Worm (Caenorhabditis elegans): ENCODE data around the gene dpy-28.
A peak's percentile ranks its signal among the peaks of the same experiment; 100 is the strongest.

Gene dpy-28

ce11 chrIII:10734511-10735233 is 28.3 kb upstream of the dpy-28 start:
- TF ChIP-seq ceh-39 (tag; optimal IDR thresholded peaks at IDR 0.05) = no peak
- no peak for TF ChIP-seq mep-1 (tag; optimal IDR thresholded peaks at IDR 0.05)
- no peak for TF ChIP-seq nhr-12 (tag; optimal IDR thresholded peaks at IDR 0.05)
- TF ChIP-seq lin-32 (GFP tag; optimal IDR thresholded peaks at IDR 0.05) = no peak
- TF ChIP-seq bed-3 (GFP tag; optimal IDR thresholded peaks at IDR 0.05) = no peak
- TF ChIP-seq zip-8 (tag; optimal IDR thresholded peaks at IDR 0.05) = no peak
- TF ChIP-seq mab-5 (tag; optimal IDR thresholded peaks at IDR 0.05) = no peak

DNA sequence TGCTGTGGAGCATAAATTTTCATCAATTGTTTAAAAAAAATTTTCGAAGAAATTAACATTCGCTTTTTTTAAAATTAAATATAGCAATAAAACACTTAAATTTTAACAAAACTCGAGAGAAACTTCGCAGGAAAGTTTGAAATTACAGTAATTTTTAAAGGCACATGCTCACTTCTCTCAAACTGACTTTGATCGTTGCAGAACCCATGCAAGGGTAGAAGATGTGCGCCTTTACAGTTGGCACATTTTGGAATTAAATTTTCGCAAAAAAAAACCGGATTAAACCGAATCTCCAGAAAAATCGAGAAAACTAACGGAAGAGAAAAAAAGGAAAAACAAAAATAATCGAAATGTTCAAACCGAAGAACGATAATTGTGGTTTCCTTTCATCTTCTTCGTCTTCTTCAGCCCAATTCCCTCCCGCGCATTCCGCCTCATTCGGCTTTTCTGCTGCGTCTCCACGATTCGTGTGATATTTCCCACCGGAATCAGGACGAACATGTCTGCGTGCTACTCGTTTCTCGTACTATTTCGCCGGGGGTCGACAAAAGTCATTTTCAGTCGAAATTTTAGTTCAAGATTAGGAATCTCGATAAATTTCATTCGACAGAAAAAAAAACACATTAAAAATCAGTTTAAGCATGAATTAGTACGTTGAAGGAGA is 26.5 kb upstream of the dpy-28 start:
- TF ChIP-seq ceh-43 (GFP tag; optimal IDR thresholded peaks at IDR 0.05) = no peak
- TF ChIP-seq nhr-237 (tag; optimal IDR thresholded peaks at IDR 0.05) = no peak

ce11 chrIII:10738081-10738480 is 24.9 kb upstream of the dpy-28 start:
- TF ChIP-seq nhr-28 (tag; optimal IDR thresholded peaks at IDR 0.05) = no peak
- no peak for TF ChIP-seq zip-8 (tag; optimal IDR thresholded peaks at IDR 0.05)
- no peak for TF ChIP-seq ceh-39 (tag; optimal IDR thresholded peaks at IDR 0.05)
- TF ChIP-seq tbx-8 (GFP tag; optimal IDR thresholded peaks at IDR 0.05) = no peak
- no peak for TF ChIP-seq elt-3 (tag; optimal IDR thresholded peaks at IDR 0.05)
- TF ChIP-seq nhr-12 (tag; optimal IDR thresholded peaks at IDR 0.05) = no peak
- no peak for TF ChIP-seq ham-2 (GFP tag; optimal IDR thresholded peaks at IDR 0.05)
- no peak for TF ChIP-seq sem-2 (GFP tag; optimal IDR thresholded peaks at IDR 0.05)
- TF ChIP-seq blmp-1 (tag; optimal IDR thresholded peaks at IDR 0.05) = no peak
- TF ChIP-seq cnd-1 (tag; optimal IDR thresholded peaks at IDR 0.05) = no peak
- no peak for TF ChIP-seq lsy-2 (tag; optimal IDR thresholded peaks at IDR 0.05)
- TF ChIP-seq ceh-43 (GFP tag; optimal IDR thresholded peaks at IDR 0.05) = no peak
- no peak for TF ChIP-seq ztf-11 (tag; optimal IDR thresholded peaks at IDR 0.05)
- no peak for TF ChIP-seq sptf-1 (tag; optimal IDR thresholded peaks at IDR 0.05)

DNA sequence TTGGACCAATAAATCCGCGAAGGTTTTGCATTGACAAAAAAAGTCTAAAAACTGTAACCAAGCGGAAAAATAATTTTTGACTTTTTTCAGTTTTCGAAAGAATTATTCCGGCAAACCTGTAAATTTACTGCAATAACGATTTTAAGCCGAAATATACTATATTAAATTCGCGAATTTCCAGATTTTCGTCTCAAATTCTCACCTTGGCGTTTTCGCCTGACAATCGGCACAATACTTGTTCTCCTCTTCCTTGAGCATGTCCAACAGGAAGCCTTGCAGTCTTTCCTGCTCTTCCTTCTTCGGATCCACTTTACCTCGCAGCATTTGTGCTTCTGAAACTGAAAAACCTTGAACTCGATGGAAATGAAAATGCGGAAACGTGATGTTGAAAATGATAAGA is 23.5 kb upstream of the dpy-28 start, which contains the start of gene smap-1:
Gene smap-1 (minus strand): TSS at position 338 of the 400 bp plus-strand sequence.
- TF ChIP-seq nhr-237 (tag; optimal IDR thresholded peaks at IDR 0.05) (no peak), blmp-1 (tag; optimal IDR thresholded peaks at IDR 0.05) (no peak), unc-39 (tag; optimal IDR thresholded peaks at IDR 0.05) (no peak), nhr-12 (tag; optimal IDR thresholded peaks at IDR 0.05) (no peak), mep-1 (tag; optimal IDR thresholded peaks at IDR 0.05) (no peak), mab-5 (tag; optimal IDR thresholded peaks at IDR 0.05) (no peak), sptf-1 (tag; optimal IDR thresholded peaks at IDR 0.05) (no peak), elt-1 (tag; optimal IDR thresholded peaks at IDR 0.05; ENCODE audit: borderline replicate concordance, insufficient read depth) (no peak), elt-3 (tag; optimal IDR thresholded peaks at IDR 0.05) (no peak)

DNA sequence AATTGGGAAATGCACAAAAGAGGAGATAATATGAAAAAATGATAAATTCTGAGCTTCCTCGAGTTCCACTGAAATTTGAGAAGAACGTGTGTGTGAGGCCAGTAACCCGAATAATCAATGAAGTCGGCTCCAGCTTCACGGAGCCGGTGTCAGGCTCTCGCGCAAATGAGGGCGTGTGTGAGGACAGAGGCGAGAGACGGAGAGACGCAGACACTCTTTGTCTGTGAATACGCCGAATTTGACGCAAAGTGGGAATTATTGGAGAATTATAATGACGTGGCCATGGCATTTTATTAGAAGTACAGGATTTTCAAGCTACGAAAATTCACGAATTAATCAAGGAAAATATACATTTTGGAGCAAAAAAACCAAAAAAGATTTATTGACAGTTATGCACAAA is 23.0 kb upstream of the dpy-28 start:
- no peak for TF ChIP-seq nhr-76 (tag; optimal IDR thresholded peaks at IDR 0.05)
- peak; percentile 52 for TF ChIP-seq ces-1 (GFP tag; optimal IDR thresholded peaks at IDR 0.05)
- peak; percentile 26 for TF ChIP-seq sptf-1 (tag; optimal IDR thresholded peaks at IDR 0.05)
- peak; percentile 40 for TF ChIP-seq nhr-237 (tag; optimal IDR thresholded peaks at IDR 0.05)
- peak; percentile 74 for TF ChIP-seq unc-120 (tag; optimal IDR thresholded peaks at IDR 0.05; ENCODE audit: poor library complexity, severe bottlenecking)
- peak; percentile 11 for TF ChIP-seq mep-1 (tag; optimal IDR thresholded peaks at IDR 0.05)
- TF ChIP-seq mls-2 (tag; optimal IDR thresholded peaks at IDR 0.05) = peak; percentile 6
- no peak for TF ChIP-seq tbx-8 (GFP tag; optimal IDR thresholded peaks at IDR 0.05)
- TF ChIP-seq lin-32 (GFP tag; optimal IDR thresholded peaks at IDR 0.05) = no peak
- TF ChIP-seq ceh-83 (GFP tag; optimal IDR thresholded peaks at IDR 0.05) = no peak
- peak; percentile 22 for TF ChIP-seq ham-2 (GFP tag; optimal IDR thresholded peaks at IDR 0.05)
- no peak for TF ChIP-seq lin-13 (tag; optimal IDR thresholded peaks at IDR 0.05)

ce11 chrIII:10740518-10740917 is 22.4 kb upstream of the dpy-28 start, which contains the start of gene K01G5.8:
Gene K01G5.8 (minus strand): TSS chrIII:10740772.
- TF ChIP-seq snpc-4 (tag; optimal IDR thresholded peaks at IDR 0.05) = no peak
- TF ChIP-seq ceh-83 (GFP tag; optimal IDR thresholded peaks at IDR 0.05) = no peak
- no peak for TF ChIP-seq pha-4 (tag; optimal IDR thresholded peaks at IDR 0.05)
- no peak for TF ChIP-seq mep-1 (tag; optimal IDR thresholded peaks at IDR 0.05)
- TF ChIP-seq nhr-76 (tag; optimal IDR thresholded peaks at IDR 0.05) = no peak
- TF ChIP-seq sptf-1 (tag; optimal IDR thresholded peaks at IDR 0.05) = no peak
- TF ChIP-seq cnd-1 (tag; optimal IDR thresholded peaks at IDR 0.05) = no peak
- TF ChIP-seq unc-39 (tag; optimal IDR thresholded peaks at IDR 0.05) = no peak
- TF ChIP-seq mab-5 (tag; optimal IDR thresholded peaks at IDR 0.05) = no peak
- TF ChIP-seq M03D4.4 (tag; optimal IDR thresholded peaks at IDR 0.05) = no peak
- TF ChIP-seq ceh-43 (GFP tag; optimal IDR thresholded peaks at IDR 0.05) = no peak

Measured in whole organism, mixed stage, embryonic.